Worm (Caenorhabditis elegans) whole organism, L1 larva: ENCODE results near the gene B0244.6.

ENCODE experiments used
- C04F5.9 ChIP-seq: sonication (generic microtip); optimal IDR thresholded peaks from 2 replicates; lab custom pipeline; 2016; ENCODE audit warnings: missing genetic modification characterization, missing compliant biosample characterization
- C16A3.4 ChIP-seq: fragments of 150-350 bp; optimal IDR thresholded peaks from 2 replicates; lab custom pipeline; 2014; ENCODE audit warnings: missing biosample characterization, missing genetic modification characterization
- C34B4.2 ChIP-seq: sonication (generic microtip); optimal IDR thresholded peaks from 2 replicates; lab custom pipeline; 2017; ENCODE audit warnings: mild to moderate bottlenecking, missing genetic modification characterization, missing compliant biosample characterization
- F16B12.6 ChIP-seq: fragments of 150-350 bp; optimal IDR thresholded peaks from 2 replicates; lab custom pipeline; 2014; ENCODE audit warnings: missing biosample characterization, missing genetic modification characterization
- aha-1 ChIP-seq: fragments of 150-350 bp; optimal IDR thresholded peaks from 2 replicates; lab custom pipeline; 2014; ENCODE audit warnings: missing biosample characterization, missing genetic modification characterization
- ceh-63 ChIP-seq: fragments of 200-800 bp; sonication (Bioruptor generic); optimal IDR thresholded peaks from 2 replicates; lab custom pipeline; 2018; ENCODE audit warnings: mild to moderate bottlenecking, missing genetic modification characterization, missing compliant biosample characterization
- ceh-8 ChIP-seq: fragments of 200-800 bp; sonication (Bioruptor generic); optimal IDR thresholded peaks from 2 replicates; lab custom pipeline; 2018; ENCODE audit warnings: mild to moderate bottlenecking, missing genetic modification characterization, moderate library complexity, missing compliant biosample characterization
- ces-1 ChIP-seq: fragments of 150-350 bp; optimal IDR thresholded peaks from 2 replicates; lab custom pipeline; 2014; ENCODE audit warnings: missing biosample characterization, missing genetic modification reagents, missing genetic modification characterization
- dpl-1 ChIP-seq, 3 experiments: fragments of 150-350 bp in 2 of 3; sonication (generic microtip) in 1 of 3; optimal IDR thresholded peaks; 2 replicates each; lab custom pipeline; 2014 to 2017; ENCODE audit warnings: missing biosample characterization in 3 of 3, missing genetic modification characterization in 3 of 3, missing genetic modification reagents in 3 of 3
- dsc-1 ChIP-seq: sonication (generic microtip); optimal IDR thresholded peaks from 2 replicates; lab custom pipeline; 2016; ENCODE audit warnings: mild to moderate bottlenecking, missing genetic modification characterization, missing compliant biosample characterization
- efl-1 ChIP-seq, 4 experiments: fragments of 150-350 bp; optimal IDR thresholded peaks in 3 of 4; peaks in 1 of 4; 1 replicate in 1 of 4; 2 replicates in 3 of 4; lab custom pipeline; 2014; ENCODE audit warnings: missing biosample characterization in 2 of 4, missing genetic modification characterization in 2 of 4, missing genetic modification reagents in 2 of 4
- elt-3 ChIP-seq, 6 experiments: fragments of 150-350 bp in 1 of 6; sonication (generic microtip); optimal IDR thresholded peaks; 2 replicates each; lab custom pipeline; 2017 to 2018; ENCODE audit warnings: missing biosample characterization in 6 of 6, missing genetic modification characterization in 6 of 6, inconsistent platforms in 1 of 6
- ets-5 ChIP-seq: fragments of 200-800 bp; sonication (Bioruptor generic); IDR thresholded peaks from 2 replicates; pipeline ENCODE4 v1.3.6; 2022; ENCODE audit warnings: missing genetic modification characterization, missing compliant biosample characterization
- fkh-10 ChIP-seq: sonication (generic microtip); optimal IDR thresholded peaks from 2 replicates; lab custom pipeline; 2017; ENCODE audit warnings: missing biosample characterization, missing genetic modification reagents, missing genetic modification characterization
- fkh-8 ChIP-seq: sonication (generic microtip); optimal IDR thresholded peaks from 2 replicates; lab custom pipeline; 2016; ENCODE audit warnings: mild to moderate bottlenecking, missing genetic modification characterization, missing compliant biosample characterization
- fos-1 ChIP-seq: fragments of 150-350 bp; optimal IDR thresholded peaks from 2 replicates; lab custom pipeline; 2014; ENCODE audit warnings: missing biosample characterization, missing genetic modification characterization
- hpl-2 ChIP-seq: fragments of 150-350 bp; optimal IDR thresholded peaks from 2 replicates; lab custom pipeline; 2014; ENCODE audit warnings: missing biosample characterization, missing genetic modification reagents, missing genetic modification characterization
- irx-1 ChIP-seq: sonication (generic microtip); optimal IDR thresholded peaks from 2 replicates; lab custom pipeline; 2016; ENCODE audit warnings: missing genetic modification characterization, missing compliant biosample characterization
- lin-13 ChIP-seq: fragments of 150-350 bp; optimal IDR thresholded peaks from 2 replicates; lab custom pipeline; 2014; ENCODE audit warnings: missing biosample characterization, missing genetic modification reagents, missing genetic modification characterization
- lin-14 ChIP-seq: fragments of 200-800 bp; sonication (Bioruptor generic); optimal IDR thresholded peaks from 2 replicates; lab custom pipeline; 2018; ENCODE audit warnings: mild to moderate bottlenecking, missing genetic modification characterization, moderate library complexity, missing compliant biosample characterization
- lin-35 ChIP-seq, 2 experiments: fragments of 150-350 bp; optimal IDR thresholded peaks; 2 replicates each; lab custom pipeline; 2014; ENCODE audit warnings: missing biosample characterization in 2 of 2, missing genetic modification characterization in 2 of 2, missing genetic modification reagents in 2 of 2
- lsy-2 ChIP-seq, 2 experiments: fragments of 150-350 bp; optimal IDR thresholded peaks; 2 replicates each; lab custom pipeline; 2014; ENCODE audit warnings: missing biosample characterization in 2 of 2, missing genetic modification characterization in 2 of 2
- mef-2 ChIP-seq: fragments of 150-350 bp; optimal IDR thresholded peaks from 2 replicates; lab custom pipeline; 2014; ENCODE audit warnings: missing biosample characterization, missing genetic modification characterization
- nhr-11 ChIP-seq: fragments of 150-350 bp; optimal IDR thresholded peaks from 2 replicates; lab custom pipeline; 2014; ENCODE audit warnings: missing biosample characterization, missing genetic modification characterization
- nhr-19 ChIP-seq: fragments of 200-800 bp; sonication (Bioruptor generic); conservative IDR thresholded peaks from 2 replicates; pipeline ENCODE4 v1.3.6; 2022; ENCODE audit warnings: missing genetic modification characterization, missing compliant biosample characterization
- nhr-237 ChIP-seq: fragments of 150-350 bp; optimal IDR thresholded peaks from 2 replicates; lab custom pipeline; 2014; ENCODE audit warnings: missing biosample characterization, missing genetic modification characterization
- nhr-47 ChIP-seq: sonication (generic microtip); optimal IDR thresholded peaks from 2 replicates; lab custom pipeline; 2016; ENCODE audit warnings: mild to moderate bottlenecking, missing genetic modification characterization, moderate library complexity, missing compliant biosample characterization
- nhr-71 ChIP-seq: sonication (generic microtip); optimal IDR thresholded peaks from 2 replicates; lab custom pipeline; 2016; ENCODE audit warnings: mild to moderate bottlenecking, missing genetic modification characterization, moderate library complexity, missing compliant biosample characterization
- nhr-76 ChIP-seq: sonication (generic microtip); optimal IDR thresholded peaks from 2 replicates; lab custom pipeline; 2017; ENCODE audit warnings: missing biosample characterization, missing genetic modification characterization
- nhr-77 ChIP-seq: fragments of 150-350 bp; optimal IDR thresholded peaks from 2 replicates; lab custom pipeline; 2014; ENCODE audit warnings: missing biosample characterization, missing genetic modification characterization
- nhr-85 ChIP-seq: sonication (generic microtip); peaks from one replicate; lab custom pipeline; 2016; ENCODE audit warnings: missing genetic modification characterization, inconsistent platforms, missing compliant biosample characterization
- pqm-1 ChIP-seq: sonication (generic microtip); optimal IDR thresholded peaks from 3 replicates; lab custom pipeline; 2017; ENCODE audit warnings: missing biosample characterization, missing genetic modification characterization
- sox-4 ChIP-seq: sonication (generic microtip); optimal IDR thresholded peaks from 2 replicates; lab custom pipeline; 2016; ENCODE audit warnings: missing genetic modification characterization, missing compliant biosample characterization
- sup-37 ChIP-seq: fragments of 200-800 bp; sonication (Bioruptor generic); optimal IDR thresholded peaks from 2 replicates; lab custom pipeline; 2018; ENCODE audit warnings: mild to moderate bottlenecking, missing genetic modification characterization, missing compliant biosample characterization
- tbx-2 ChIP-seq: sonication (generic microtip); optimal IDR thresholded peaks from 2 replicates; lab custom pipeline; 2016; ENCODE audit warnings: missing genetic modification characterization, missing compliant biosample characterization
- tlp-1 ChIP-seq: fragments of 150-350 bp; optimal IDR thresholded peaks from 2 replicates; lab custom pipeline; 2014; ENCODE audit warnings: missing biosample characterization, missing genetic modification characterization
- unc-30 ChIP-seq: sonication (generic microtip); optimal IDR thresholded peaks from 2 replicates; lab custom pipeline; 2017; ENCODE audit warnings: missing biosample characterization, missing genetic modification characterization
- unc-86 ChIP-seq: sonication (generic microtip); optimal IDR thresholded peaks from 2 replicates; lab custom pipeline; 2016; ENCODE audit warnings: missing genetic modification characterization, missing compliant biosample characterization
- zag-1 ChIP-seq: fragments of 150-350 bp; optimal IDR thresholded peaks from 2 replicates; lab custom pipeline; 2014; ENCODE audit warnings: missing biosample characterization, missing genetic modification characterization

B0244.6 gene

ce11 chrIII:5755204-5755603 is 17.4 kb downstream of the B0244.6 start, which contains the start of gene ida-1 (continued):
- TF ChIP-seq F16B12.6 (tag; lab: Kevin White, UChicago) (no peak), irx-1 (tag; lab: Kevin White, UChicago) (no peak), nhr-77 (tag; lab: Kevin White, UChicago) (no peak), fkh-8 (tag; lab: Kevin White, UChicago) (peak; percentile 90), nhr-76 (tag; lab: Kevin White, UChicago) (no peak), nhr-19 (peak; percentile 39), ets-5 (GFP tag; lab: Robert Waterston, UW) (no peak), C34B4.2 (tag; lab: Kevin White, UChicago) (no peak), ceh-8 (GFP tag; lab: Kevin White, UChicago) (peak; percentile 60), lin-35 (GFP tag; optimal IDR thresholded peaks at IDR 0.05; lab: Kevin White, UChicago) (peak in 1 of 2 experiments; percentile 54), fos-1 (tag; lab: Kevin White, UChicago) (no peak), dpl-1 (GFP tag; optimal IDR thresholded peaks at IDR 0.05; lab: Kevin White, UChicago) (peak in 1 of 3 experiments; percentile 4), unc-30 (tag; lab: Kevin White, UChicago) (no peak), hpl-2 (GFP tag; lab: Kevin White, UChicago) (no peak), efl-1 (optimal IDR thresholded peaks at IDR 0.05; lab: Kevin White, UChicago) (peak; percentile 47 to 71), efl-1 (GFP tag; optimal IDR thresholded peaks at IDR 0.05 in 1 of 2; lab: Kevin White, UChicago) (peak in 1 of 2 experiments; percentile 1), nhr-11 (tag; lab: Kevin White, UChicago) (peak; percentile 12), dsc-1 (tag; lab: Kevin White, UChicago) (no peak), ces-1 (GFP tag; lab: Kevin White, UChicago) (no peak), aha-1 (tag; lab: Kevin White, UChicago) (no peak), tlp-1 (no peak), pqm-1 (tag; lab: Kevin White, UChicago) (no peak), ceh-63 (GFP tag; lab: Kevin White, UChicago) (peak; percentile 44), nhr-237 (tag; lab: Kevin White, UChicago) (no peak), lin-13 (GFP tag; lab: Kevin White, UChicago) (peak; percentile 6), tbx-2 (tag; lab: Kevin White, UChicago) (no peak), C04F5.9 (tag; lab: Kevin White, UChicago) (no peak), sup-37 (GFP tag; lab: Kevin White, UChicago) (no peak)

ce11 chrIII:5757492-5758045 is 19.8 kb downstream of the B0244.6 start:
- TF ChIP-seq sox-4 (peak; percentile 6), zag-1 (tag; lab: Kevin White, UChicago) (no peak), lin-14 (GFP tag; lab: Kevin White, UChicago) (peak; percentile 69), elt-3 (tag; optimal IDR thresholded peaks at IDR 0.05; lab: Kevin White, UChicago) (no peak), nhr-85 (no peak), nhr-47 (tag; lab: Kevin White, UChicago) (peak; percentile 2), fkh-10 (peak; percentile 49), efl-1 (optimal IDR thresholded peaks at IDR 0.05; lab: Kevin White, UChicago) (no peak), efl-1 (GFP tag; optimal IDR thresholded peaks at IDR 0.05 in 1 of 2; lab: Kevin White, UChicago) (no peak), mef-2 (tag; lab: Kevin White, UChicago) (peak; percentile 21), C16A3.4 (tag; lab: Kevin White, UChicago) (no peak), nhr-71 (tag; lab: Kevin White, UChicago) (peak; percentile 45), lsy-2 (tag; optimal IDR thresholded peaks at IDR 0.05; lab: Kevin White, UChicago) (peak in 1 of 2 experiments; percentile 21), fkh-8 (tag; lab: Kevin White, UChicago) (peak; percentile 66), unc-86 (tag; lab: Kevin White, UChicago) (peak; percentile 74)
